Worm (Caenorhabditis elegans): ENCODE data around the gene T28C6.7.

DNA sequence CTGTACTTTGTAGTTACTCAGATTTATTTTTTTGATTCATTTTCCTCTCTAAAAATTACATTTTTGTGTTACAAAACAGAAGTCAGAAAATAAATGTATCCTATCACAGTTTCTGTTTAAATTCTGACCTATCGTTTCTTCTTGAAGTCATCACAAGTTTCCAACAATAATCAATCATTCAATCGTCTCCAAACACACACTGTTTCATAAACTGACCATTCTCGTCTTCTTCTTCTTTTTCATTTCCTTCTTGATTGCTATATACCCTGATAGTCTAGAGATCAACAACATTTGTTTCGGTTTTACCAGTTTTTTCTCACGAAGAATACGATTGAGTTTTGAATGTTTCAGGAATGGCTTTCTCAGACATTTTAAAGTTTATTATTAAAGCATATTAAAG, 12.4 kb upstream of the T28C6.7 start:
- TF ChIP-seq ztf-29 (GFP tag; IDR thresholded peaks at IDR 0.05): no peak
- TF ChIP-seq ztf-23 (GFP tag; IDR thresholded peaks at IDR 0.05): no peak
- TF ChIP-seq T22C8.4 (GFP tag; IDR thresholded peaks at IDR 0.05): no peak
- no peak for TF ChIP-seq med-1 (GFP tag; optimal IDR thresholded peaks at IDR 0.05; ENCODE audit: insufficient read depth)

All from whole organism, midembryonic.